Fruit fly (Drosophila melanogaster) whole organism, embryonic: Measurements from ENCODE around the gene Adh.

Source experiments
- Atf-2 ChIP-seq: fragments of 200-800 bp; sonication (Bioruptor generic); optimal IDR thresholded peaks from 2 replicates; lab custom pipeline; 2016; ENCODE audit warnings: missing biosample characterization, missing genetic modification characterization
- B-H2 ChIP-seq: fragments of 200-800 bp; sonication (Bioruptor generic); optimal IDR thresholded peaks from 2 replicates; lab custom pipeline; 2018; ENCODE audit warnings: missing biosample characterization, mild to moderate bottlenecking, missing genetic modification characterization
- BtbVII ChIP-seq: fragments of 200-800 bp; sonication (Bioruptor generic); optimal IDR thresholded peaks from 3 replicates; lab custom pipeline; 2017; ENCODE audit warnings: missing biosample characterization, mild to moderate bottlenecking, missing genetic modification characterization
- CG10979 ChIP-seq: fragments of 200-800 bp; sonication (Bioruptor generic); optimal IDR thresholded peaks from 2 replicates; lab custom pipeline; 2018; ENCODE audit warnings: missing biosample characterization, mild to moderate bottlenecking, missing genetic modification characterization, moderate library complexity
- CG11560 ChIP-seq: fragments of 200-800 bp; sonication (Bioruptor generic); IDR thresholded peaks from 3 replicates; pipeline ENCODE4 v1.3.6; 2022; ENCODE audit warnings: missing biosample characterization, missing genetic modification characterization
- CG1529 ChIP-seq: fragments of 200-800 bp; sonication (Bioruptor generic); optimal IDR thresholded peaks from 3 replicates; lab custom pipeline; 2018; ENCODE audit warnings: missing biosample characterization, missing genetic modification characterization
- CG1602 ChIP-seq: fragments of 200-800 bp; sonication (Bioruptor generic); optimal IDR thresholded peaks from 3 replicates; lab custom pipeline; 2016; ENCODE audit warnings: missing biosample characterization, missing genetic modification characterization
- CG16813 ChIP-seq: fragments of 200-800 bp; sonication (Bioruptor generic); IDR thresholded peaks from 3 replicates; pipeline ENCODE4 v1.3.6; 2022; ENCODE audit warnings: missing biosample characterization, missing genetic modification characterization; ENCODE audit not compliant: partially characterized antibody
- CG2120 ChIP-seq: fragments of 200-800 bp; sonication (Bioruptor generic); optimal IDR thresholded peaks from 3 replicates; lab custom pipeline; 2016; ENCODE audit warnings: missing biosample characterization, missing genetic modification characterization
- CG2199 ChIP-seq: fragments of 200-800 bp; sonication (Bioruptor generic); IDR thresholded peaks from 3 replicates; pipeline ENCODE4 v1.3.6; 2022; ENCODE audit warnings: missing biosample characterization, missing genetic modification characterization
- CG33213 ChIP-seq: fragments of 200-800 bp; sonication (Bioruptor generic); optimal IDR thresholded peaks from 3 replicates; lab custom pipeline; 2016; ENCODE audit warnings: missing biosample characterization, missing genetic modification characterization
- CG34224 ChIP-seq: fragments of 200-800 bp; sonication (Bioruptor generic); IDR thresholded peaks from 3 replicates; pipeline ENCODE4 v1.3.6; 2022; ENCODE audit warnings: missing biosample characterization, missing genetic modification characterization; ENCODE audit not compliant: partially characterized antibody
- CG34422 ChIP-seq: fragments of 200-800 bp; sonication (Bioruptor generic); IDR thresholded peaks from 3 replicates; pipeline ENCODE4 v1.3.6; 2022; ENCODE audit warnings: missing biosample characterization, missing genetic modification characterization
- CG4617 ChIP-seq: fragments of 200-800 bp; sonication (Bioruptor generic); optimal IDR thresholded peaks from 3 replicates; lab custom pipeline; 2016; ENCODE audit warnings: missing biosample characterization, missing genetic modification characterization, borderline replicate concordance
- CG6272 ChIP-seq: fragments of 200-800 bp; sonication (Bioruptor generic); IDR thresholded peaks from 2 replicates; pipeline ENCODE4 v1.3.6; 2022; ENCODE audit warnings: missing biosample characterization, missing genetic modification characterization
- CG7786 ChIP-seq: fragments of 200-800 bp; sonication (Bioruptor generic); optimal IDR thresholded peaks from 2 replicates; lab custom pipeline; 2016; ENCODE audit warnings: missing biosample characterization, missing genetic modification characterization
- CG8359 ChIP-seq: fragments of 200-800 bp; sonication (Bioruptor generic); optimal IDR thresholded peaks from 2 replicates; lab custom pipeline; 2017; ENCODE audit warnings: missing biosample characterization, mild to moderate bottlenecking, missing genetic modification characterization, borderline replicate concordance
- Camta ChIP-seq: fragments of 200-800 bp; sonication (Bioruptor generic); optimal IDR thresholded peaks from 2 replicates; lab custom pipeline; 2016; ENCODE audit warnings: missing biosample characterization, missing genetic modification characterization
- Ets65A ChIP-seq: fragments of 200-800 bp; sonication (Bioruptor generic); peaks from one replicate; lab custom pipeline; 2016; ENCODE audit warnings: missing biosample characterization, missing genetic modification characterization
- HHEX ChIP-seq: fragments of 200-800 bp; sonication (Bioruptor generic); optimal IDR thresholded peaks from 3 replicates; lab custom pipeline; 2017; ENCODE audit warnings: missing biosample characterization, mild to moderate bottlenecking, missing genetic modification characterization, missing genetic modification reagents
- Kr ChIP-seq: fragments of 200-800 bp; sonication (Bioruptor generic); optimal IDR thresholded peaks from 2 replicates; lab custom pipeline; 2017; ENCODE audit warnings: missing biosample characterization, mild to moderate bottlenecking, missing genetic modification characterization
- MTF-1 ChIP-seq: fragments of 200-800 bp; sonication (Bioruptor generic); optimal IDR thresholded peaks from 2 replicates; lab custom pipeline; 2018; ENCODE audit warnings: missing biosample characterization, mild to moderate bottlenecking, missing genetic modification characterization, borderline replicate concordance
- Myb ChIP-seq: fragments of 200-800 bp; sonication (Bioruptor generic); optimal IDR thresholded peaks from 2 replicates; lab custom pipeline; 2016; ENCODE audit warnings: missing biosample characterization, missing genetic modification characterization
- NC2α ChIP-seq: fragments of 200-800 bp; sonication (Bioruptor generic); optimal IDR thresholded peaks from 2 replicates; lab custom pipeline; 2016; ENCODE audit warnings: missing biosample characterization, missing genetic modification characterization
- NC2β ChIP-seq: fragments of 200-800 bp; sonication (Bioruptor generic); optimal IDR thresholded peaks from 2 replicates; lab custom pipeline; 2016; ENCODE audit warnings: missing biosample characterization, missing genetic modification characterization
- Neu2 ChIP-seq: fragments of 200-800 bp; sonication (Bioruptor generic); optimal IDR thresholded peaks from 3 replicates; lab custom pipeline; 2016; ENCODE audit warnings: missing biosample characterization, missing genetic modification characterization, borderline replicate concordance
- Oli ChIP-seq: fragments of 200-800 bp; sonication (Bioruptor generic); optimal IDR thresholded peaks from 2 replicates; lab custom pipeline; 2018; ENCODE audit warnings: missing biosample characterization, mild to moderate bottlenecking, missing genetic modification characterization, moderate library complexity
- PHDP ChIP-seq: fragments of 200-800 bp; sonication (Bioruptor generic); optimal IDR thresholded peaks from 3 replicates; lab custom pipeline; 2018; ENCODE audit warnings: missing biosample characterization, mild to moderate bottlenecking, missing genetic modification characterization, moderate library complexity
- Sox102F ChIP-seq: fragments of 200-800 bp; sonication (Bioruptor generic); optimal IDR thresholded peaks from 2 replicates; lab custom pipeline; 2018; ENCODE audit warnings: missing biosample characterization, mild to moderate bottlenecking, missing genetic modification characterization, moderate library complexity
- Sry-δ ChIP-seq: fragments of 200-800 bp; sonication (Bioruptor generic); optimal IDR thresholded peaks from 2 replicates; lab custom pipeline; 2016; ENCODE audit warnings: missing biosample characterization, missing genetic modification characterization
- ap ChIP-seq: fragments of 200-800 bp; sonication (Bioruptor generic); IDR thresholded peaks from 2 replicates; pipeline ENCODE4 v1.3.6; 2022; ENCODE audit warnings: missing biosample characterization, missing genetic modification characterization
- ato ChIP-seq: fragments of 200-800 bp; sonication (Bioruptor generic); IDR thresholded peaks from 2 replicates; pipeline ENCODE4 v1.3.6; 2022; ENCODE audit warnings: missing biosample characterization, missing genetic modification characterization; ENCODE audit not compliant: partially characterized antibody
- bsh ChIP-seq, 2 experiments: fragments of 200-800 bp; sonication (Bioruptor generic); optimal IDR thresholded peaks; 2 replicates each; lab custom pipeline; 2017 to 2018; ENCODE audit warnings: mild to moderate bottlenecking in 2 of 2, missing biosample characterization in 2 of 2, missing genetic modification characterization in 2 of 2, moderate library complexity in 1 of 2
- croc ChIP-seq: fragments of 200-800 bp; sonication (Bioruptor generic); conservative IDR thresholded peaks from 3 replicates; pipeline ENCODE4 v1.3.6; 2022; ENCODE audit warnings: missing biosample characterization, missing genetic modification characterization
- crp ChIP-seq, 2 experiments: fragments of 200-800 bp; sonication (Bioruptor generic); optimal IDR thresholded peaks; 2 replicates in 1 of 2; 3 replicates in 1 of 2; lab custom pipeline; 2017; ENCODE audit warnings: missing biosample characterization in 2 of 2, missing genetic modification characterization in 2 of 2, mild to moderate bottlenecking in 1 of 2, moderate library complexity in 1 of 2
- cwo ChIP-seq: fragments of 200-800 bp; sonication (Bioruptor generic); optimal IDR thresholded peaks from 3 replicates; lab custom pipeline; 2017; ENCODE audit warnings: missing biosample characterization, missing genetic modification characterization, mild to moderate bottlenecking, moderate library complexity, missing genetic modification reagents
- danr ChIP-seq: fragments of 200-800 bp; sonication (Bioruptor generic); IDR thresholded peaks from 2 replicates; pipeline ENCODE4 v1.3.6; 2022; ENCODE audit warnings: missing biosample characterization, missing genetic modification characterization
- dimm ChIP-seq: fragments of 200-800 bp; sonication (Bioruptor generic); IDR thresholded peaks from 2 replicates; pipeline ENCODE4 v1.3.6; 2022; ENCODE audit warnings: missing biosample characterization, missing genetic modification characterization
- fu2 ChIP-seq: fragments of 200-800 bp; sonication (Bioruptor generic); optimal IDR thresholded peaks from 2 replicates; lab custom pipeline; 2016; ENCODE audit warnings: missing biosample characterization, missing genetic modification characterization
- gro ChIP-seq: fragments of 200-800 bp; sonication (Bioruptor generic); optimal IDR thresholded peaks from 2 replicates; lab custom pipeline; 2016; ENCODE audit warnings: missing biosample characterization, missing genetic modification characterization
- hkb ChIP-seq, 2 experiments: fragments of 200-800 bp in 1 of 2; fragments of >200 bp in 1 of 2; sonication (Bioruptor generic) in 1 of 2; IDR thresholded peaks in 1 of 2; optimal IDR thresholded peaks in 1 of 2; 2 replicates each; pipeline versions ENCODE4 v1.3.6 to Lab custom; 2017 to 2022; ENCODE audit warnings: missing biosample characterization in 1 of 2, missing genetic modification characterization in 1 of 2
- jing ChIP-seq: fragments of 200-800 bp; sonication (Bioruptor generic); optimal IDR thresholded peaks from 2 replicates; lab custom pipeline; 2018; ENCODE audit warnings: missing biosample characterization, mild to moderate bottlenecking, missing genetic modification characterization
- klu ChIP-seq: fragments of 200-800 bp; sonication (Bioruptor generic); IDR thresholded peaks from 2 replicates; pipeline ENCODE4 v1.3.6; 2022; ENCODE audit warnings: missing biosample characterization, missing genetic modification characterization
- pita ChIP-seq: fragments of 200-800 bp; sonication (Bioruptor generic); optimal IDR thresholded peaks from 2 replicates; lab custom pipeline; 2017; ENCODE audit warnings: missing biosample characterization, mild to moderate bottlenecking, missing genetic modification characterization
- pros ChIP-seq: fragments of 200-800 bp; sonication (Bioruptor generic); optimal IDR thresholded peaks from 3 replicates; lab custom pipeline; 2019; ENCODE audit warnings: missing biosample characterization, mild to moderate bottlenecking, missing genetic modification characterization, moderate library complexity
- sd ChIP-seq: fragments of 200-800 bp; sonication (Bioruptor generic); optimal IDR thresholded peaks from 3 replicates; lab custom pipeline; 2018; ENCODE audit warnings: missing biosample characterization, mild to moderate bottlenecking, missing genetic modification characterization, moderate library complexity
- sens ChIP-seq: fragments of 200-800 bp; sonication (Bioruptor generic); peaks from one replicate; lab custom pipeline; 2016; ENCODE audit warnings: missing biosample characterization, missing genetic modification characterization
- sisA ChIP-seq: fragments of 200-800 bp; sonication (Bioruptor generic); IDR thresholded peaks from 2 replicates; pipeline ENCODE4 v1.3.6; 2022; ENCODE audit warnings: missing biosample characterization, missing genetic modification characterization
- trh ChIP-seq: fragments of 200-800 bp; sonication (Bioruptor generic); optimal IDR thresholded peaks from 2 replicates; lab custom pipeline; 2016; ENCODE audit warnings: missing biosample characterization, missing genetic modification characterization
- vvl ChIP-seq: fragments of 200-800 bp; sonication (Bioruptor generic); IDR thresholded peaks from 2 replicates; pipeline ENCODE4 v1.3.6; 2022; ENCODE audit warnings: missing biosample characterization, missing genetic modification characterization

The Adh gene

dm6 chr2L:14619602-14620001 is 4.2 kb downstream of the Adh start (continued):
- TF ChIP-seq Oli (peak; percentile 26), Sox102F (GFP tag; lab: Kevin White, UChicago) (peak; percentile 37), Sry-δ (GFP tag; lab: Kevin White, UChicago) (no peak), Camta (GFP tag; lab: Kevin White, UChicago) (no peak), vvl (peak; percentile 18; the same call in 1 of the 2 replicates), CG11560 (tag; lab: Robert Waterston, UW) (no peak), trh (GFP tag; lab: Kevin White, UChicago) (no peak), CG4617 (GFP tag; lab: Kevin White, UChicago) (no peak), CG6272 (no peak), CG34224 (GFP tag; lab: Robert Waterston, UW) (no peak), CG2120 (peak; percentile 41), pros (GFP tag; lab: Kevin White, UChicago) (no peak), sisA (GFP tag; lab: Robert Waterston, UW) (peak; percentile 49; the same call in 1 of the 2 replicates), BtbVII (GFP tag; lab: Kevin White, UChicago) (no peak), sd (tag; lab: Kevin White, UChicago) (no peak), CG34422 (GFP tag; lab: Robert Waterston, UW) (no peak), ato (GFP tag; lab: Robert Waterston, UW) (no peak), CG1602 (no peak), Atf-2 (no peak), PHDP (tag; lab: Kevin White, UChicago) (no peak), bsh (GFP tag; optimal IDR thresholded peaks at IDR 0.05; lab: Kevin White, UChicago) (peak in 1 of 2 experiments; percentile 18), CG16813 (no peak), CG10979 (tag; lab: Kevin White, UChicago) (no peak), gro (GFP tag; lab: Kevin White, UChicago) (no peak), B-H2 (GFP tag; lab: Kevin White, UChicago) (no peak), klu (GFP tag; lab: Robert Waterston, UW) (no peak), hkb (optimal IDR thresholded peaks at IDR 0.05; lab: Kevin White, UChicago) (no peak), hkb (GFP tag; IDR thresholded peaks at IDR 0.05; lab: Robert Waterston, UW) (peak; percentile 43), sens (peak; percentile 82), ap (GFP tag; lab: Robert Waterston, UW) (no peak), MTF-1 (no peak), CG7786 (GFP tag; lab: Kevin White, UChicago) (no peak), Kr (no peak), Ets65A (GFP tag; lab: Kevin White, UChicago) (no peak), croc (no peak), NC2β (GFP tag; lab: Kevin White, UChicago) (no peak), pita (no peak), CG2199 (GFP tag; lab: Robert Waterston, UW) (0 out of 3 replicates have a peak, but pooled peaks have one; percentile 33), HHEX (peak; percentile 24), Neu2 (no peak), fu2 (GFP tag; lab: Kevin White, UChicago) (no peak), CG8359 (GFP tag; lab: Kevin White, UChicago) (no peak), NC2α (no peak), cwo (GFP tag; lab: Kevin White, UChicago) (peak; percentile 6), danr (GFP tag; lab: Robert Waterston, UW) (0 out of 2 replicates have a peak, but pooled peaks have one; percentile 19), jing (GFP tag; lab: Kevin White, UChicago) (no peak), Myb (GFP tag; lab: Kevin White, UChicago) (peak; percentile 12), dimm (GFP tag; lab: Robert Waterston, UW) (no peak), crp (GFP tag; optimal IDR thresholded peaks at IDR 0.05; lab: Kevin White, UChicago) (no peak), CG33213 (GFP tag; lab: Kevin White, UChicago) (no peak), CG1529 (GFP tag; lab: Kevin White, UChicago) (no peak)
